Fruit fly (Drosophila melanogaster) Kc167 (cell line): ENCODE measurements around the gene CG43137.

Experiments
- Myc ChIP-seq: fragments of >200 bp; optimal IDR thresholded peaks from 2 replicates; lab custom pipeline; 2017; ENCODE audit warnings: missing external identifiers
- Sin3A ChIP-seq: fragments of >200 bp; optimal IDR thresholded peaks from 2 replicates; lab custom pipeline; 2018; ENCODE audit warnings: missing external identifiers
- h ChIP-seq: fragments of >200 bp; optimal IDR thresholded peaks from 3 replicates; lab custom pipeline; 2018; ENCODE audit warnings: missing external identifiers
- insv ChIP-seq: fragments of >200 bp; optimal IDR thresholded peaks from 3 replicates; lab custom pipeline; 2018; ENCODE audit warnings: missing external identifiers
- psq ChIP-seq: fragments of >200 bp; optimal IDR thresholded peaks from 2 replicates; lab custom pipeline; 2017; ENCODE audit warnings: missing external identifiers
- ttk ChIP-seq: sonication (Bioruptor generic); optimal IDR thresholded peaks from 2 replicates; lab custom pipeline; 2017; ENCODE audit warnings: missing external identifiers

Gene CG43137

DNA sequence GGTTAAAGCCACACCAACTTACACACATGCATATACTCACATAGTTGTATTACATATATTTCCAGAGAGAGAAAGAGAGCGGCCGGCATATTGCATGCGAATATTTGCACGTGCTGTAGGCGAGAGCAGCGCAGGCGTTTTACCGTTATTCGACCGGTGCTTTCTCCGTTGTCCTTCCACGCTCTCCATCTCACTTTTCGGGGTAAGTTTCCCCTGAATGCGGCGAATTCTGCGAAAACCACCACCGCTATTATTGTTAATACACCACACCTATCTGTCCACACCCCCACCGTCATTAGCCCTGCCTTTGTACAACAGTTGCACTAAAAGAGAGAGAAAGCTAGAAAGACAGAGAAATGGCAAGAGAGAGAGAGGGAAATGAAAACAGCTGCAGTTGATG, 20.6 kb upstream of the CG43137 start:
- TF ChIP-seq Myc (lab: Kevin White, UChicago) (no peak), insv (lab: Kevin White, UChicago) (no peak), ttk (no peak), h (lab: Kevin White, UChicago) (no peak), Sin3A (no peak), psq (no peak)

DNA sequence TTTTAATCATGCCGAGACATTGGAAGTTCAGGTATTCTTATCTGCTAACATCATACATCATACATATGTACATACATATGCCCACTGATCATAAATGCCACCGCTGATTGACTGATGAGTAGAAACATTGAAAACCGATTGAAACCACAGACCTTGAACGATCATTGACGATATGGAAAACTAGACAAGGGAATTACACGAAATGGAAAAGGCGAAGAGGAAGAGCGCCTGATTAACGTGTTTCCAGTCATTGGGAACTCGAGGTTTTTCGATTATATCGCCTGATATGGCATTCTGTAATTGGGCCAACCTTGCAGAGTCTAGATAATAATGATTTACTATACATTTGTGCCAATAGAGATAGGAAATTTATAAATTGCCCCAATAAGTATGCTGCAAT, 19.9 kb upstream of the CG43137 start:
- TF ChIP-seq Myc (lab: Kevin White, UChicago) (no peak), psq (no peak), Sin3A (no peak)

DNA sequence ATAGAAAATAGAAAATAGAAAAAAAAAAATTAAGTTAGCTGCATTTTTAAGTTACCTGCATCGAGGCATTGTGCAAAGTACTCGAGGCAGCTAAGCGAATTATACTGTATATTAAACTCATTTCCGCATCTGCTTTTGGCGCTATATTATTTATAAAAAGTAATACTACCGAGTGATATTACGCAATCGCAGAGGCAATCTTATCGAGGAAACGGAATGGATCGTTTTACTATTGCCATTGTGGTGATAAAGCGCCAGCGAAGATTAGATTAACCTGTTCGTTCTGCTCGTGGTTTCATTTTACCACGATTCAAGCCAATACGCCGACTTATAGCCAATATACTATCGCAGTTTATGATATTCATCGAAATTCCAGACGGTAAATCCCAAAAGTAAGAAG, 19.3 kb upstream of the CG43137 start:
- TF ChIP-seq Myc (lab: Kevin White, UChicago) (no peak), insv (lab: Kevin White, UChicago) (no peak), Sin3A (no peak), h (lab: Kevin White, UChicago) (no peak)

- TF ChIP-seq h (lab: Kevin White, UChicago) (no peak), insv (lab: Kevin White, UChicago) (no peak), Sin3A (no peak), ttk (no peak), psq (no peak), Myc (lab: Kevin White, UChicago) (no peak)
These were observed 18.4 kb upstream of the CG43137 start for dm6 chrX:5883394-5883793.

- TF ChIP-seq h (lab: Kevin White, UChicago) (no peak), Myc (lab: Kevin White, UChicago) (no peak), psq (peak; percentile 16), Sin3A (no peak)
These were observed 15.4 kb upstream of the CG43137 start for dm6 chrX:5880139-5880924.

DNA sequence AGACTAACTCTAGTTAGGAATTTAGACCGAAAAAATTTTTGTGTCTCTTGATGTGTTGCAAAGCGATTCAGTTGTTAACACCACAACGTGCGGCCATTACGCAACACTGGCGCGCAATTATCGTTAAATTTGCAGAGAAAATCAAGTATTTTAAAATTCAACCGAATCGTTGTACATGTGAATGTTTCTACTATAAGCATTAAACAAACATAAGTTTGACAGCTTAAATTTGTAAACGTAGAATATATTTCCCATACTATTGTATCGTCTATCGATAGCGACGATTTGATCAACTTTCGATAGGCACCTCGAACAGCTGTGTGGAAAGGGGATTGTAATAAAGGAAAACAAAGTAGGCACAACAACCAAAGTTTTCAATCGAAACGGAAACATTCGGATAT, 14.6 kb upstream of the CG43137 start, which contains the start of the genes Usp30 and CG16721:
TSS of gene Usp30 (minus strand) at position 245 of the 401 bp plus-strand sequence.
TSS of gene CG16721 (plus strand) at position 327 of the 401 bp plus-strand sequence.
- TF ChIP-seq insv (lab: Kevin White, UChicago), result no peak
- TF ChIP-seq psq, result peak; percentile 25
- TF ChIP-seq Sin3A, result peak; percentile 4
- no peak for TF ChIP-seq ttk
- TF ChIP-seq h (lab: Kevin White, UChicago), result no peak
- no peak for TF ChIP-seq Myc (lab: Kevin White, UChicago)

- no peak for TF ChIP-seq ttk
- no peak for TF ChIP-seq psq
- TF ChIP-seq Sin3A, result no peak
- no peak for TF ChIP-seq Myc (lab: Kevin White, UChicago)
These were observed 11.6 kb upstream of the CG43137 start, which contains the start of gene mof for dm6 chrX:5876584-5876983. Gene mof, minus strand, starts transcription at chrX:5876853.

DNA sequence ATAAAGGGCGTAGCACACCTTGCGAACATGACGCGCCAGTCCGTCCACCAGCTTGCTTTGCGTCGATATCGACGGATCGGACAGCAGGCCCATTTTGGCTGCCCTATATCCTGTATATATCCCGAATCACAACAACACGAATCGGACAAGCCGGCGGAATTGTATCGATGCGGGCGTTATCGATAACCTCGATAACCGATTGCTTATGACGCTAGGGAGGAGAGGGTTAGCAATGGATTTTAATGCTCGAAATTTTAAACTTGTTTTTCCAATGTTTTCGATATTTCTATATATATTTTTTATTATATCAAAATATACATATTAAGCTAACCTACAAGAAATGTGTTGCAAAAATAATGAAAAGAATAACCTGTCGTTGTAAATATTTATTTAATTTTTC, 8.2 kb upstream of the CG43137 start, which contains the start of gene GAA1:
TSS of gene GAA1 (minus strand) at position 194 of the 400 bp plus-strand sequence.
- no peak for TF ChIP-seq insv (lab: Kevin White, UChicago)
- TF ChIP-seq Sin3A, result no peak
- no peak for TF ChIP-seq h (lab: Kevin White, UChicago)
- no peak for TF ChIP-seq psq
- TF ChIP-seq ttk, result no peak
- TF ChIP-seq Myc (lab: Kevin White, UChicago), result no peak

DNA sequence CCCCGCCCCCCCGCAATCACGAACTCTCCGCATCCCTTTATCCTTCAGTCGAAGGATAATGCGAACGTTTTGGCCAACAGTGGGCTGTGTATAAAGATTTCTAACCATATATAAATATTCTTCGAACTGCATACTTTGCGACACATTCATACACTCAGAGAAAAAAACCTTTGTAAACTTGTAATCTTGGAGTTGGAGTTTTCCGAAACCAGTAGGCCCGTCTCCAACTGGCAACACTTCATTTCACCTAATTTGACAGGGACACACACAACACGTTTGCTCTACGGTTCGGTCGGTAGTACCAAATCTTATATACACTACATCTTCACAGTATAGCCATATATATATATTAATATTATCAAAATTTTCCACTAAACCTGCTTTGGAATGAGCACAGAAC, 3.8 kb upstream of the CG43137 start, which contains the start of gene CG15764:
TSS of gene CG15764 (plus strand) at position 301 of the 400 bp plus-strand sequence.
- TF ChIP-seq insv (lab: Kevin White, UChicago) (no peak), Myc (lab: Kevin White, UChicago) (no peak), Sin3A (no peak), ttk (no peak), h (lab: Kevin White, UChicago) (no peak), psq (no peak)

- TF ChIP-seq psq (no peak), insv (lab: Kevin White, UChicago) (no peak), Sin3A (no peak)
These were observed 1.1 kb upstream of the CG43137 start for dm6 chrX:5866095-5866494.

DNA sequence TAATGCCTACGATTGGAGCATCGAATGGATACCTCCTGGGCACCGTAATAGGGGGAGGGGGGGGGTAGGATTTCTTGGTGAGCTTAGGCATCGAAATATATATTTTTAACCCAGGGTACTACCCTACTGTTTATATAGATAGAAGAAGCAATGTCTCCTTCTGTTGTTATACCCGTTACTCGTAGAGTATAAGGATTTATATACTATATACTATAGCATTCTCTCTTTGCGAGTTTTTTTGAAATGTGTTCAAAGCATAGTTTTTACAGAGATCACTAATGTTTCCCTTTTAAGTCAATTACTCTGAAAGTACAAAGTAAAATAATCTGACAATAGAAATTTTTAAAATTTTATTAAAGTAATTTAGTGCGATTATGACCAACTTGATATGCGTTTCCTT, 11.5 kb downstream of the CG43137 start, which contains the start of gene CG43136:
TSS of gene CG43136 (plus strand) at position 301 of the 400 bp plus-strand sequence.
- TF ChIP-seq Sin3A (no peak), ttk (no peak), psq (no peak), Myc (lab: Kevin White, UChicago) (no peak), insv (lab: Kevin White, UChicago) (no peak), h (lab: Kevin White, UChicago) (no peak)

DNA sequence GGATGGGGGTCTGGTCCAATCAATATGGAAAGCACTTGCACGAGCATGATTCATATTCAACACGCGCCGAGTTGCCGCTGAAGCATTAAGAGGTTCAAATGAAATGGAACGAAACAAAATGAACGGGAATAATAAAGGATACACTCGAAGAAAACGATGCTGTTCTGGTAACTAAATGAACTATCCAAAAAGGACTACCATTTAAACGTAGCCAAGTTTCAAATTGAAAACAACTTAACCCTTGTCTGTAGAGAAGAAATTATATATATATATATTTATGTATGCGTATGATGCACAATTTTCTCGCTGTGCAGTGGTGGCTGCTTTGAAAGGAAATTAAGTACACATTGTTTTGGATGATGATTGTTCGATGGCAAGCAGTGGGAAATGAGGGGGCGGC, 12.3 kb downstream of the CG43137 start:
- TF ChIP-seq ttk (no peak), insv (lab: Kevin White, UChicago) (no peak), h (lab: Kevin White, UChicago) (no peak), Sin3A (no peak), psq (no peak), Myc (lab: Kevin White, UChicago) (no peak)

DNA sequence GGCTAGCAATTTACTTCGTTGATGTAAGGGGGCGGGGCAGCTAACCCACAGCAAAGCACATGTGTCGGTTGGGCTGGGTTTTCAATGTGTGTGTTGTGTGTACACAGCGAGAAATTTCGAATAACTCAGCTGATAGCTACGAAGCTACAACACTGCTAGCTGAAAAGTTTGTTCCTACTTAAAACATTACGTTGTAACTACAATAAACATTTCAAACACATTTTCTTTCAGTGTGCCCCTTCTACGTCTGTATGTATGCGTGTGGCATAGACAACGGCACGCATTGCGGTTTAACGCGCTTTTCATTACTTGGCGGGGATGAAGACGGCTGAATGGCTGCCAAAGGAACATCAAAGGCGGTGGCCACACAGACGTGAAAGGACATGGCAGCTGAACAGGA, 17.4 kb downstream of the CG43137 start:
- TF ChIP-seq Myc (lab: Kevin White, UChicago), result no peak
- TF ChIP-seq ttk, result no peak
- no peak for TF ChIP-seq psq
- no peak for TF ChIP-seq insv (lab: Kevin White, UChicago)
- TF ChIP-seq Sin3A, result no peak
- TF ChIP-seq h (lab: Kevin White, UChicago), result no peak
